Fruit fly (Drosophila melanogaster): ENCODE measurements around the gene CG15198.

DNA sequence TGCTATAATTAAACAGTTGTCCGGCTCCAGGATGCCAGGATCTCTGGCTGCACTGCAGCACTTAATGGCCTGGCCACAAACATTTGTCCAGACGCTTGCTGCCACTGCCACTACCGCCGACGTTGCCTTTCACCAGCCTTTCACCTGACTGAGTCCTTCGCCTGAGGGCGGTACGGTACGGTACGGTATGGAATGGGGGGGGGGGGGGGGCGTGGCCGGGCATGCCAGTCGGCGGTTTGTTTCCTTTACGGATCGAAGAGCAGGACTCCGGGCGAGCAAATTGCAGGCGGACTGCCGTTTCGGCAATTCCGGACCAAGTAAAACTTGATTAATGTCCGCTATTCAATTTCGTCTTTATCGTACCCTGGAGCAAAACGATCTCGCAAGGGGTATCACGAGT lies 44.9 kb upstream of the CG15198 start:
- no peak for TF ChIP-seq CG14711 (tag; optimal IDR thresholded peaks at IDR 0.05)
- TF ChIP-seq CG1620 (GFP tag; optimal IDR thresholded peaks at IDR 0.05), result no peak
